Worm (Caenorhabditis elegans) whole organism, L1 larva: ENCODE measurements around the gene E02H4.8.

ENCODE experiments used
- F16B12.6 ChIP-seq: fragments of 150-350 bp; optimal IDR thresholded peaks from 2 replicates; lab custom pipeline; 2014; ENCODE audit warnings: missing biosample characterization, missing genetic modification characterization
- Y116A8C.19 ChIP-seq: sonication (generic microtip); optimal IDR thresholded peaks from 2 replicates; lab custom pipeline; 2016; ENCODE audit warnings: missing compliant biosample characterization, missing genetic modification characterization, borderline replicate concordance
- aly-2 ChIP-seq: fragments of 150-350 bp; optimal IDR thresholded peaks from 2 replicates; lab custom pipeline; 2014; ENCODE audit warnings: missing biosample characterization, missing genetic modification characterization
- ama-1 ChIP-seq: fragments of 150-350 bp; optimal IDR thresholded peaks from 2 replicates; lab custom pipeline; 2014
- ceh-90 ChIP-seq: sonication (generic microtip); optimal IDR thresholded peaks from 2 replicates; lab custom pipeline; 2016; ENCODE audit warnings: missing genetic modification characterization, missing compliant biosample characterization
- ces-1 ChIP-seq: fragments of 150-350 bp; optimal IDR thresholded peaks from 2 replicates; lab custom pipeline; 2014; ENCODE audit warnings: missing biosample characterization, missing genetic modification reagents, missing genetic modification characterization
- efl-1 ChIP-seq, 4 experiments: fragments of 150-350 bp; optimal IDR thresholded peaks in 3 of 4; peaks in 1 of 4; 1 replicate in 1 of 4; 2 replicates in 3 of 4; lab custom pipeline; 2014; ENCODE audit warnings: missing biosample characterization in 2 of 4, missing genetic modification characterization in 2 of 4, missing genetic modification reagents in 2 of 4
- egl-27 ChIP-seq, 2 experiments: fragments of 150-350 bp in 1 of 2; sonication (generic microtip); optimal IDR thresholded peaks; 3 replicates each; lab custom pipeline; 2017 to 2018; ENCODE audit warnings: missing biosample characterization in 2 of 2, missing genetic modification characterization in 2 of 2, missing genetic modification reagents in 2 of 2
- elt-2 ChIP-seq: sonication (generic microtip); optimal IDR thresholded peaks from 2 replicates; lab custom pipeline; 2016; ENCODE audit warnings: missing genetic modification characterization, mild to moderate bottlenecking, inconsistent platforms, missing compliant biosample characterization, missing genetic modification reagents
- elt-3 ChIP-seq, 6 experiments: fragments of 150-350 bp in 1 of 6; sonication (generic microtip); optimal IDR thresholded peaks; 2 replicates each; lab custom pipeline; 2017 to 2018; ENCODE audit warnings: missing biosample characterization in 6 of 6, missing genetic modification characterization in 6 of 6, inconsistent platforms in 1 of 6
- fkh-10 ChIP-seq: sonication (generic microtip); optimal IDR thresholded peaks from 2 replicates; lab custom pipeline; 2017; ENCODE audit warnings: missing biosample characterization, missing genetic modification reagents, missing genetic modification characterization
- hlh-4 ChIP-seq: sonication (generic microtip); optimal IDR thresholded peaks from 2 replicates; lab custom pipeline; 2016; ENCODE audit warnings: mild to moderate bottlenecking, missing genetic modification characterization, missing compliant biosample characterization
- hpl-2 ChIP-seq: fragments of 150-350 bp; optimal IDR thresholded peaks from 2 replicates; lab custom pipeline; 2014; ENCODE audit warnings: missing biosample characterization, missing genetic modification reagents, missing genetic modification characterization
- jun-1 ChIP-seq: fragments of 150-350 bp; optimal IDR thresholded peaks from 2 replicates; lab custom pipeline; 2014; ENCODE audit warnings: missing biosample characterization, missing genetic modification reagents, missing genetic modification characterization
- lin-15B ChIP-seq: fragments of 150-350 bp; sonication (generic microtip); optimal IDR thresholded peaks from 3 replicates; lab custom pipeline; 2014; ENCODE audit warnings: missing biosample characterization, missing genetic modification characterization
- lsy-2 ChIP-seq, 2 experiments: fragments of 150-350 bp; optimal IDR thresholded peaks; 2 replicates each; lab custom pipeline; 2014; ENCODE audit warnings: missing biosample characterization in 2 of 2, missing genetic modification characterization in 2 of 2
- mab-9 ChIP-seq: fragments of 200-800 bp; sonication (Bioruptor generic); IDR thresholded peaks from 2 replicates; pipeline ENCODE4 v1.3.6; 2022; ENCODE audit warnings: missing genetic modification reagents, missing genetic modification characterization, missing compliant biosample characterization
- mdl-1 ChIP-seq, 2 experiments: fragments of 150-350 bp; optimal IDR thresholded peaks; 2 replicates each; lab custom pipeline; 2014 to 2017; ENCODE audit warnings: missing biosample characterization in 2 of 2, missing genetic modification characterization in 2 of 2, inconsistent platforms in 1 of 2
- nhr-11 ChIP-seq: fragments of 150-350 bp; optimal IDR thresholded peaks from 2 replicates; lab custom pipeline; 2014; ENCODE audit warnings: missing biosample characterization, missing genetic modification characterization
- nhr-19 ChIP-seq: fragments of 200-800 bp; sonication (Bioruptor generic); conservative IDR thresholded peaks from 2 replicates; pipeline ENCODE4 v1.3.6; 2022; ENCODE audit warnings: missing genetic modification characterization, missing compliant biosample characterization
- nhr-237 ChIP-seq: fragments of 150-350 bp; optimal IDR thresholded peaks from 2 replicates; lab custom pipeline; 2014; ENCODE audit warnings: missing biosample characterization, missing genetic modification characterization
- nhr-71 ChIP-seq: sonication (generic microtip); optimal IDR thresholded peaks from 2 replicates; lab custom pipeline; 2016; ENCODE audit warnings: mild to moderate bottlenecking, missing genetic modification characterization, moderate library complexity, missing compliant biosample characterization
- nhr-77 ChIP-seq: fragments of 150-350 bp; optimal IDR thresholded peaks from 2 replicates; lab custom pipeline; 2014; ENCODE audit warnings: missing biosample characterization, missing genetic modification characterization
- nhr-84 ChIP-seq: sonication (generic microtip); optimal IDR thresholded peaks from 2 replicates; lab custom pipeline; 2017; ENCODE audit warnings: missing biosample characterization, missing genetic modification characterization
- nhr-90 ChIP-seq: sonication (generic microtip); optimal IDR thresholded peaks from 2 replicates; lab custom pipeline; 2016; ENCODE audit warnings: mild to moderate bottlenecking, missing genetic modification characterization, missing compliant biosample characterization; ENCODE audit not compliant: poor library complexity
- pag-3 ChIP-seq: sonication (generic microtip); optimal IDR thresholded peaks from 2 replicates; lab custom pipeline; 2017; ENCODE audit warnings: missing genetic modification characterization, mild to moderate bottlenecking, missing compliant biosample characterization, antibody characterized with exemption, borderline replicate concordance; ENCODE audit not compliant: insufficient read depth
- pax-3 ChIP-seq: fragments of 200-800 bp; sonication (Bioruptor generic); optimal IDR thresholded peaks from 2 replicates; lab custom pipeline; 2018; ENCODE audit warnings: mild to moderate bottlenecking, missing genetic modification characterization, moderate library complexity, missing compliant biosample characterization
- pqm-1 ChIP-seq: sonication (generic microtip); optimal IDR thresholded peaks from 3 replicates; lab custom pipeline; 2017; ENCODE audit warnings: missing biosample characterization, missing genetic modification characterization
- skn-1 ChIP-seq: fragments of 150-350 bp; optimal IDR thresholded peaks from 2 replicates; lab custom pipeline; 2014; ENCODE audit warnings: missing biosample characterization, missing genetic modification characterization
- snpc-4 ChIP-seq: fragments of 150-350 bp; optimal IDR thresholded peaks from 2 replicates; lab custom pipeline; 2014; ENCODE audit warnings: missing biosample characterization, missing genetic modification characterization
- snu-23 ChIP-seq: sonication (generic microtip); optimal IDR thresholded peaks from 2 replicates; lab custom pipeline; 2016; ENCODE audit warnings: missing genetic modification characterization, missing compliant biosample characterization
- sox-4 ChIP-seq: sonication (generic microtip); optimal IDR thresholded peaks from 2 replicates; lab custom pipeline; 2016; ENCODE audit warnings: missing genetic modification characterization, missing compliant biosample characterization
- sptf-1 ChIP-seq: fragments of 150-350 bp; optimal IDR thresholded peaks from 2 replicates; lab custom pipeline; 2014; ENCODE audit warnings: missing biosample characterization, missing genetic modification characterization
- tbx-2 ChIP-seq: sonication (generic microtip); optimal IDR thresholded peaks from 2 replicates; lab custom pipeline; 2016; ENCODE audit warnings: missing genetic modification characterization, missing compliant biosample characterization
- unc-130 ChIP-seq: fragments of 150-350 bp; optimal IDR thresholded peaks from 2 replicates; lab custom pipeline; 2017; ENCODE audit warnings: missing biosample characterization, missing genetic modification characterization, inconsistent platforms
- unc-86 ChIP-seq: sonication (generic microtip); optimal IDR thresholded peaks from 2 replicates; lab custom pipeline; 2016; ENCODE audit warnings: missing genetic modification characterization, missing compliant biosample characterization
- vab-15 ChIP-seq: sonication (generic microtip); optimal IDR thresholded peaks from 2 replicates; lab custom pipeline; 2017; ENCODE audit warnings: missing genotype, mild to moderate bottlenecking, missing genetic modification characterization, missing compliant biosample characterization
- xbp-1 ChIP-seq: sonication (generic microtip); optimal IDR thresholded peaks from 2 replicates; lab custom pipeline; 2016; ENCODE audit warnings: missing genetic modification characterization, missing compliant biosample characterization
- zip-4 ChIP-seq: fragments of 200-800 bp; sonication (Bioruptor generic); optimal IDR thresholded peaks from 2 replicates; lab custom pipeline; 2018; ENCODE audit warnings: mild to moderate bottlenecking, missing genetic modification characterization, moderate library complexity, missing compliant biosample characterization
- ztf-4 ChIP-seq: fragments of 150-350 bp; optimal IDR thresholded peaks from 2 replicates; lab custom pipeline; 2014; ENCODE audit warnings: missing biosample characterization, missing genetic modification characterization

E02H4.8 gene

ce11 chrX:14287888-14288287 lies 24.5 kb upstream of the E02H4.8 start (continued):
- TF ChIP-seq tbx-2 (tag; lab: Kevin White, UChicago) (peak; percentile 48), efl-1 (optimal IDR thresholded peaks at IDR 0.05; lab: Kevin White, UChicago) (no peak), efl-1 (GFP tag; optimal IDR thresholded peaks at IDR 0.05 in 1 of 2; lab: Kevin White, UChicago) (peak in 1 of 2 experiments; percentile 71), mdl-1 (tag; optimal IDR thresholded peaks at IDR 0.05; lab: Kevin White, UChicago) (peak in 1 of 2 experiments; percentile 32), nhr-11 (tag; lab: Kevin White, UChicago) (peak; percentile 6)

ce11 chrX:14281526-14281925 lies 18.2 kb upstream of the E02H4.8 start, which contains the start of gene E02H4.2:
E02H4.2 (minus strand) TSS chrX:14281626.
- TF ChIP-seq hlh-4: no peak
- TF ChIP-seq efl-1 (optimal IDR thresholded peaks at IDR 0.05; lab: Kevin White, UChicago): no peak
- peak in 1 of 2 experiments; percentile 9 for TF ChIP-seq efl-1 (GFP tag; optimal IDR thresholded peaks at IDR 0.05 in 1 of 2; lab: Kevin White, UChicago)

ce11 chrX:14267781-14268180 lies 4.4 kb upstream of the E02H4.8 start, which contains the start of gene del-1:
del-1 (plus strand) TSS chrX:14268081.
- TF ChIP-seq pax-3 (tag; lab: Kevin White, UChicago): no peak
- TF ChIP-seq ces-1 (GFP tag; lab: Kevin White, UChicago): no peak
- TF ChIP-seq skn-1 (tag; lab: Kevin White, UChicago): no peak
- no peak for TF ChIP-seq unc-130 (tag; lab: Kevin White, UChicago)
- no peak for TF ChIP-seq mab-9 (GFP tag; lab: Robert Waterston, UW)
- no peak for TF ChIP-seq ama-1 (lab: Kevin White, UChicago)
- TF ChIP-seq Y116A8C.19 (tag; lab: Kevin White, UChicago): no peak
- TF ChIP-seq pqm-1: no peak
- TF ChIP-seq F16B12.6: no peak
- no peak for TF ChIP-seq tbx-2 (tag; lab: Kevin White, UChicago)
- TF ChIP-seq elt-2: no peak

ce11 chrX:14267170-14267569 lies 3.8 kb upstream of the E02H4.8 start:
- TF ChIP-seq nhr-77 (tag; lab: Kevin White, UChicago): no peak
- no peak for TF ChIP-seq jun-1 (tag; lab: Kevin White, UChicago)
- TF ChIP-seq mdl-1 (tag; optimal IDR thresholded peaks at IDR 0.05; lab: Kevin White, UChicago): no peak
- no peak for TF ChIP-seq sptf-1
- TF ChIP-seq aly-2: no peak
- TF ChIP-seq skn-1 (tag; lab: Kevin White, UChicago): no peak
- no peak for TF ChIP-seq lin-15B (tag; lab: Kevin White, UChicago)
- TF ChIP-seq ztf-4 (tag; lab: Kevin White, UChicago): no peak
- TF ChIP-seq nhr-237: no peak
- no peak for TF ChIP-seq pag-3
- TF ChIP-seq sox-4: no peak
- no peak for TF ChIP-seq egl-27 (tag; optimal IDR thresholded peaks at IDR 0.05; lab: Kevin White, UChicago)
- no peak for TF ChIP-seq nhr-90
- TF ChIP-seq lsy-2 (tag; optimal IDR thresholded peaks at IDR 0.05; lab: Kevin White, UChicago): no peak
- TF ChIP-seq xbp-1: no peak
- no peak for TF ChIP-seq nhr-71
- no peak for TF ChIP-seq ceh-90 (tag; lab: Kevin White, UChicago)
- TF ChIP-seq vab-15 (tag; lab: Kevin White, UChicago): no peak
- no peak for TF ChIP-seq unc-86 (tag; lab: Kevin White, UChicago)
- TF ChIP-seq, all 84 proteins: peak for 0

- TF ChIP-seq ces-1 (GFP tag; lab: Kevin White, UChicago) (no peak), nhr-19 (GFP tag; lab: Robert Waterston, UW) (no peak), fkh-10 (no peak), nhr-84 (tag; lab: Kevin White, UChicago) (no peak), zip-4 (GFP tag; lab: Kevin White, UChicago) (no peak), snpc-4 (tag; lab: Kevin White, UChicago) (no peak), hpl-2 (GFP tag; lab: Kevin White, UChicago) (no peak), jun-1 (tag; lab: Kevin White, UChicago) (no peak), skn-1 (tag; lab: Kevin White, UChicago) (no peak), elt-3 (tag; optimal IDR thresholded peaks at IDR 0.05; lab: Kevin White, UChicago) (no peak), efl-1 (optimal IDR thresholded peaks at IDR 0.05; lab: Kevin White, UChicago) (no peak), efl-1 (GFP tag; optimal IDR thresholded peaks at IDR 0.05 in 1 of 2; lab: Kevin White, UChicago) (no peak), unc-86 (tag; lab: Kevin White, UChicago) (no peak), snu-23 (GFP tag; lab: Kevin White, UChicago) (no peak)
Observed at ce11 chrX:14257661-14258060, 5.7 kb downstream of the E02H4.8 start, which contains the start of gene E02H4.4. E02H4.4 (plus strand) TSS chrX:14257961.
